Fruit fly (Drosophila melanogaster) whole organism, embryonic: ENCODE data around the gene Gcn5.

ENCODE experiments used
- CG10543 ChIP-seq: fragments of 200-800 bp; sonication (Bioruptor generic); optimal IDR thresholded peaks from 3 replicates; lab custom pipeline; 2017; ENCODE audit warnings: missing biosample characterization, mild to moderate bottlenecking, missing genetic modification characterization, moderate library complexity
- CG13296 ChIP-seq: fragments of 200-800 bp; sonication (Bioruptor generic); optimal IDR thresholded peaks from 3 replicates; lab custom pipeline; 2018; ENCODE audit warnings: missing biosample characterization, mild to moderate bottlenecking, missing genetic modification characterization
- CG13424 ChIP-seq: fragments of 200-800 bp; sonication (Bioruptor generic); optimal IDR thresholded peaks from 2 replicates; lab custom pipeline; 2019; ENCODE audit warnings: missing biosample characterization, mild to moderate bottlenecking, missing genetic modification characterization, moderate library complexity
- CG16779 ChIP-seq: fragments of 200-800 bp; sonication (Bioruptor generic); IDR thresholded peaks from 2 replicates; pipeline ENCODE4 v1.3.6; 2022; ENCODE audit warnings: missing biosample characterization, missing genetic modification characterization
- CG17361 ChIP-seq: fragments of 200-800 bp; sonication (Bioruptor generic); IDR thresholded peaks from 3 replicates; pipeline ENCODE4 v1.3.6; 2022; ENCODE audit warnings: missing biosample characterization, missing genetic modification characterization
- CG18619 ChIP-seq: fragments of 200-800 bp; sonication (Bioruptor generic); optimal IDR thresholded peaks from 3 replicates; lab custom pipeline; 2017; ENCODE audit warnings: missing biosample characterization, mild to moderate bottlenecking, missing genetic modification characterization
- CG2116 ChIP-seq: fragments of 200-800 bp; sonication (Bioruptor generic); optimal IDR thresholded peaks from 3 replicates; lab custom pipeline; 2018; ENCODE audit warnings: missing biosample characterization, mild to moderate bottlenecking, missing genetic modification characterization
- CG32532 ChIP-seq: fragments of 200-800 bp; sonication (Bioruptor generic); IDR thresholded peaks from 2 replicates; pipeline ENCODE4 v1.3.6; 2022; ENCODE audit warnings: missing biosample characterization, missing genetic modification characterization
- CG6813 ChIP-seq: fragments of 200-800 bp; sonication (Bioruptor generic); optimal IDR thresholded peaks from 2 replicates; lab custom pipeline; 2017; ENCODE audit warnings: missing biosample characterization, missing genetic modification characterization, mild to moderate bottlenecking, moderate library complexity, missing genetic modification reagents
- CG8281 ChIP-seq: fragments of 200-800 bp; sonication (Bioruptor generic); optimal IDR thresholded peaks from 2 replicates; lab custom pipeline; 2018; ENCODE audit warnings: missing biosample characterization, mild to moderate bottlenecking, missing genetic modification characterization, moderate library complexity
- Doc2 ChIP-seq: fragments of 200-800 bp; sonication (Bioruptor generic); IDR thresholded peaks from 2 replicates; pipeline ENCODE4 v1.3.6; 2022; ENCODE audit warnings: missing biosample characterization, missing genetic modification characterization
- Dref ChIP-seq: fragments of 200-800 bp; sonication (Bioruptor generic); IDR thresholded peaks from 2 replicates; pipeline ENCODE4 v1.3.6; 2022; ENCODE audit warnings: missing biosample characterization, missing genetic modification characterization
- E2f1 ChIP-seq: fragments of 200-800 bp; sonication (Bioruptor generic); IDR thresholded peaks from 2 replicates; pipeline ENCODE4 v1.3.6; 2022; ENCODE audit warnings: missing biosample characterization, missing genetic modification characterization
- HmgZ ChIP-seq: fragments of 200-800 bp; sonication (Bioruptor generic); optimal IDR thresholded peaks from 2 replicates; lab custom pipeline; 2018; ENCODE audit warnings: missing biosample characterization, mild to moderate bottlenecking, missing genetic modification characterization
- Hr39 ChIP-seq: fragments of >200 bp; optimal IDR thresholded peaks from 2 replicates; lab custom pipeline; 2017
- MTF-1 ChIP-seq: fragments of 200-800 bp; sonication (Bioruptor generic); optimal IDR thresholded peaks from 2 replicates; lab custom pipeline; 2018; ENCODE audit warnings: missing biosample characterization, mild to moderate bottlenecking, missing genetic modification characterization, borderline replicate concordance
- Max ChIP-seq: fragments of 200-800 bp; sonication (Bioruptor generic); optimal IDR thresholded peaks from 2 replicates; lab custom pipeline; 2016; ENCODE audit warnings: missing biosample characterization, mild to moderate bottlenecking, missing genetic modification characterization
- Side ChIP-seq: fragments of 200-800 bp; sonication (Bioruptor generic); optimal IDR thresholded peaks from 2 replicates; lab custom pipeline; 2016; ENCODE audit warnings: missing biosample characterization, missing genetic modification characterization
- Sin3A ChIP-seq: fragments of >200 bp; optimal IDR thresholded peaks from 2 replicates; lab custom pipeline; 2018
- Usf ChIP-seq: fragments of 200-800 bp; sonication (Bioruptor generic); optimal IDR thresholded peaks from 2 replicates; lab custom pipeline; 2017; ENCODE audit warnings: missing genotype, missing biosample characterization, missing genetic modification characterization
- az2 ChIP-seq: fragments of 200-800 bp; sonication (Bioruptor generic); optimal IDR thresholded peaks from 3 replicates; lab custom pipeline; 2016; ENCODE audit warnings: missing biosample characterization, missing genetic modification characterization
- bab2 ChIP-seq: fragments of 200-800 bp; sonication (Bioruptor generic); optimal IDR thresholded peaks from 2 replicates; lab custom pipeline; 2016; ENCODE audit warnings: missing biosample characterization, missing genetic modification characterization
- bcd ChIP-seq: fragments of 200-800 bp; sonication (Bioruptor generic); optimal IDR thresholded peaks from 2 replicates; lab custom pipeline; 2017; ENCODE audit warnings: missing biosample characterization, mild to moderate bottlenecking, missing genetic modification characterization
- cas ChIP-seq: fragments of 200-800 bp; sonication (Bioruptor generic); IDR thresholded peaks from 2 replicates; pipeline ENCODE4 v1.3.6; 2022; ENCODE audit warnings: missing biosample characterization, missing genetic modification characterization
- cg ChIP-seq: fragments of 200-800 bp; sonication (Bioruptor generic); optimal IDR thresholded peaks from 3 replicates; lab custom pipeline; 2019; ENCODE audit warnings: missing biosample characterization, mild to moderate bottlenecking, missing genetic modification characterization, moderate library complexity
- corto ChIP-seq: fragments of 200-800 bp; sonication (Bioruptor generic); optimal IDR thresholded peaks from 2 replicates; lab custom pipeline; 2016; ENCODE audit warnings: missing biosample characterization, mild to moderate bottlenecking, missing genetic modification characterization, moderate library complexity
- da ChIP-seq: fragments of 200-800 bp; sonication (Bioruptor generic); optimal IDR thresholded peaks from 2 replicates; lab custom pipeline; 2016; ENCODE audit warnings: missing biosample characterization, missing genetic modification characterization
- dysf ChIP-seq: fragments of 200-800 bp; sonication (Bioruptor generic); IDR thresholded peaks from 3 replicates; pipeline ENCODE4 v1.3.6; 2022; ENCODE audit warnings: missing biosample characterization, missing genetic modification characterization
- gem ChIP-seq: fragments of 200-800 bp; sonication (Bioruptor generic); optimal IDR thresholded peaks from 2 replicates; lab custom pipeline; 2019; ENCODE audit warnings: missing biosample characterization, mild to moderate bottlenecking, missing genetic modification characterization, moderate library complexity
- grau ChIP-seq: fragments of 200-800 bp; optimal IDR thresholded peaks from 3 replicates; lab custom pipeline; 2019; ENCODE audit warnings: missing biosample characterization, mild to moderate bottlenecking, missing genetic modification characterization, moderate library complexity
- gro ChIP-seq: fragments of 200-800 bp; sonication (Bioruptor generic); optimal IDR thresholded peaks from 2 replicates; lab custom pipeline; 2016; ENCODE audit warnings: missing biosample characterization, missing genetic modification characterization
- hkb ChIP-seq, 2 experiments: fragments of 200-800 bp in 1 of 2; fragments of >200 bp in 1 of 2; sonication (Bioruptor generic) in 1 of 2; IDR thresholded peaks in 1 of 2; optimal IDR thresholded peaks in 1 of 2; 2 replicates each; pipeline versions ENCODE4 v1.3.6 to Lab custom; 2017 to 2022; ENCODE audit warnings: missing biosample characterization in 1 of 2, missing genetic modification characterization in 1 of 2
- lola ChIP-seq, 3 experiments: fragments of >200 bp in 2 of 3; fragments of 200-800 bp in 1 of 3; sonication (Bioruptor generic) in 1 of 3; optimal IDR thresholded peaks; 2 replicates each; lab custom pipeline; 2017 to 2019; ENCODE audit warnings: missing biosample characterization in 3 of 3, missing genetic modification characterization in 3 of 3, mild to moderate bottlenecking in 1 of 3, moderate library complexity in 1 of 3
- nau ChIP-seq: fragments of 200-800 bp; sonication (Bioruptor generic); optimal IDR thresholded peaks from 3 replicates; lab custom pipeline; 2017; ENCODE audit warnings: missing biosample characterization, mild to moderate bottlenecking, missing genetic modification characterization, missing genetic modification reagents
- pum ChIP-seq: fragments of 200-800 bp; sonication (Bioruptor generic); optimal IDR thresholded peaks from 2 replicates; lab custom pipeline; 2016; ENCODE audit warnings: missing biosample characterization, missing genetic modification characterization
- sens-2 ChIP-seq: fragments of 200-800 bp; sonication (Bioruptor generic); IDR thresholded peaks from 2 replicates; pipeline ENCODE4 v1.3.6; 2022; ENCODE audit warnings: missing biosample characterization, missing genetic modification characterization
- sisA ChIP-seq: fragments of 200-800 bp; sonication (Bioruptor generic); IDR thresholded peaks from 2 replicates; pipeline ENCODE4 v1.3.6; 2022; ENCODE audit warnings: missing biosample characterization, missing genetic modification characterization
- sob ChIP-seq: fragments of 200-800 bp; sonication (Bioruptor generic); IDR thresholded peaks from 2 replicates; pipeline ENCODE4 v1.3.6; 2022; ENCODE audit warnings: missing biosample characterization, missing genetic modification characterization
- sqz ChIP-seq: fragments of 200-800 bp; sonication (Bioruptor generic); optimal IDR thresholded peaks from 3 replicates; lab custom pipeline; 2018; ENCODE audit warnings: missing biosample characterization, mild to moderate bottlenecking, missing genetic modification characterization
- ttk ChIP-seq: fragments of 200-800 bp; sonication (Bioruptor generic); IDR thresholded peaks from 2 replicates; pipeline ENCODE4 v2.1.2; 2022; ENCODE audit warnings: missing biosample characterization, missing genetic modification characterization
- twi ChIP-seq: fragments of 200-800 bp; optimal IDR thresholded peaks from 2 replicates; lab custom pipeline; 2019; ENCODE audit warnings: missing biosample characterization, mild to moderate bottlenecking, missing genetic modification characterization, moderate library complexity
- zen ChIP-seq: fragments of 200-800 bp; sonication (Bioruptor generic); optimal IDR thresholded peaks from 3 replicates; lab custom pipeline; 2018; ENCODE audit warnings: missing biosample characterization, mild to moderate bottlenecking, missing genetic modification characterization, moderate library complexity

Gene Gcn5

dm6 chr3L:12503865-12504650 is 19.8 kb downstream of the Gcn5 start, which contains the start of the genes CG10646 and vih (continued):
- peak; percentile 21 for TF ChIP-seq CG18619 (GFP tag; lab: Kevin White, UChicago)
- TF ChIP-seq gem (tag; lab: Kevin White, UChicago) = no peak
- TF ChIP-seq nau = no peak
- no peak for TF ChIP-seq corto (GFP tag; lab: Kevin White, UChicago)
- no peak for TF ChIP-seq cas (GFP tag; lab: Robert Waterston, UW)
- TF ChIP-seq CG2116 (GFP tag; lab: Kevin White, UChicago) = peak; percentile 99
- TF ChIP-seq Sin3A (lab: Kevin White, UChicago) = no peak
- no peak for TF ChIP-seq bcd
- no peak; the same call in 1 of the 2 replicates for TF ChIP-seq ttk (GFP tag; lab: Robert Waterston, UW)
- no peak for TF ChIP-seq sens-2 (GFP tag; lab: Robert Waterston, UW)
- TF ChIP-seq CG32532 (GFP tag; lab: Robert Waterston, UW) = no peak
- TF ChIP-seq twi (tag; lab: Kevin White, UChicago) = no peak
- TF ChIP-seq CG6813 (GFP tag; lab: Kevin White, UChicago) = no peak
- peak; percentile 73 for TF ChIP-seq CG17361 (GFP tag; lab: Robert Waterston, UW)
- TF ChIP-seq Usf = no peak
- TF ChIP-seq sqz (GFP tag; lab: Kevin White, UChicago) = peak; percentile 68
- TF ChIP-seq sisA (GFP tag; lab: Robert Waterston, UW) = no peak
- no peak for TF ChIP-seq Hr39 (lab: Kevin White, UChicago)
- no peak for TF ChIP-seq CG8281
- TF ChIP-seq pum (GFP tag; lab: Kevin White, UChicago) = no peak
- TF ChIP-seq az2 (GFP tag; lab: Kevin White, UChicago) = peak; percentile 54
- TF ChIP-seq sob (GFP tag; lab: Robert Waterston, UW) = peak; percentile 7; the same call in 1 of the 2 replicates
- TF ChIP-seq Doc2 (GFP tag; lab: Robert Waterston, UW) = no peak
- TF ChIP-seq MTF-1 (GFP tag; lab: Kevin White, UChicago) = no peak
- TF ChIP-seq CG16779 (GFP tag; lab: Robert Waterston, UW) = no peak
- TF ChIP-seq CG13296 (GFP tag; lab: Kevin White, UChicago) = peak; percentile 60
- TF ChIP-seq bab2 (GFP tag; lab: Kevin White, UChicago) = no peak
- TF ChIP-seq hkb (optimal IDR thresholded peaks at IDR 0.05; lab: Kevin White, UChicago) = no peak
- no peak for TF ChIP-seq hkb (GFP tag; IDR thresholded peaks at IDR 0.05; lab: Robert Waterston, UW)
- peak; percentile 33 for TF ChIP-seq Side (GFP tag; lab: Kevin White, UChicago)
- peak in 1 of 3 experiments; percentile 37 for TF ChIP-seq lola (GFP tag; optimal IDR thresholded peaks at IDR 0.05; lab: Kevin White, UChicago)
- peak; percentile 61 for TF ChIP-seq CG13424 (tag; lab: Kevin White, UChicago)
- TF ChIP-seq cg (GFP tag; lab: Kevin White, UChicago) = no peak
- peak; percentile 43 for TF ChIP-seq zen
- TF ChIP-seq Dref (GFP tag; lab: Robert Waterston, UW) = peak; percentile 60
- peak; percentile 65 for TF ChIP-seq CG10543 (GFP tag; lab: Kevin White, UChicago)
- TF ChIP-seq dysf (GFP tag; lab: Robert Waterston, UW) = no peak
- TF ChIP-seq grau (tag; lab: Kevin White, UChicago) = peak; percentile 59
- no peak for TF ChIP-seq gro (GFP tag; lab: Kevin White, UChicago)
- TF ChIP-seq HmgZ = peak; percentile 28
- TF ChIP-seq da (GFP tag; lab: Kevin White, UChicago) = no peak
- peak; percentile 35 for TF ChIP-seq Max (GFP tag; lab: Kevin White, UChicago)
- TF ChIP-seq E2f1 = 0 out of 2 replicates have a peak, but pooled peaks have one; percentile 23
